Worm (Caenorhabditis elegans): ENCODE data around the gene F35H8.4.

DNA sequence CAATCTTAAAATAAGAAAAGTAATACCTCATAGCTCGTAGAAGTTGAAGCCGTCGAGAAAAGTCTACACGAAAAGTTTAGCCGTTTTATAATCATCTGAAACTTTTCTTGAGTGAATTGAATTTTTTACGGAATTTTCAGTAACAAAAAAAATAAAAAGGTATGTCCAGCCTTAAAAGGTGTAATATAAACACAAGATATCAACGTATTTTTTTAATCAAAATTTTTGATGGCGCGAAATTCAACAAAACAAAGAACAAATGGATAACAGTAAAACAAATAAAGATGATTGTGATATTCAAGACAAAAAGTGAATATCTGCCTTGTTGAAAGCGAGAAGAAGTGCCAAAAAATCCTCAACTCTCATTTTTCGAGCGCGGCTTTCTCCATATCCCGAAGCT lies 29.8 kb upstream of the F35H8.4 start, which contains the start of gene eral-1:
- no peak for TF ChIP-seq ets-4 (tag; optimal IDR thresholded peaks at IDR 0.05)
- no peak for TF ChIP-seq fkh-10 (GFP tag; optimal IDR thresholded peaks at IDR 0.05)
- TF ChIP-seq ceh-45 (GFP tag; IDR thresholded peaks at IDR 0.05): no peak
- no peak for TF ChIP-seq ceh-30 (tag; optimal IDR thresholded peaks at IDR 0.05)
